Fruit fly (Drosophila melanogaster) whole organism, embryonic: ENCODE data around the gene clumsy.

ENCODE experiments used
- CG1233 ChIP-seq: fragments of 200-800 bp; sonication (Bioruptor generic); optimal IDR thresholded peaks from 4 replicates; lab custom pipeline; 2018; ENCODE audit warnings: missing biosample characterization, mild to moderate bottlenecking, missing genetic modification characterization
- CG14710 ChIP-seq: fragments of 200-800 bp; sonication (Bioruptor generic); optimal IDR thresholded peaks from 3 replicates; lab custom pipeline; 2019; ENCODE audit warnings: missing biosample characterization, mild to moderate bottlenecking, missing genetic modification characterization, moderate library complexity
- CG15269 ChIP-seq: fragments of 200-800 bp; sonication (Bioruptor generic); optimal IDR thresholded peaks from 2 replicates; lab custom pipeline; 2018; ENCODE audit warnings: missing biosample characterization, mild to moderate bottlenecking, missing genetic modification characterization, moderate library complexity
- CG15479 ChIP-seq: fragments of 200-800 bp; sonication (Bioruptor generic); optimal IDR thresholded peaks from 3 replicates; lab custom pipeline; 2019; ENCODE audit warnings: missing biosample characterization, mild to moderate bottlenecking, missing genetic modification characterization, moderate library complexity
- CG15514 ChIP-seq: fragments of 200-800 bp; sonication (Bioruptor generic); optimal IDR thresholded peaks from 3 replicates; lab custom pipeline; 2017; ENCODE audit warnings: missing biosample characterization, missing genetic modification characterization, mild to moderate bottlenecking, moderate library complexity, missing genetic modification reagents
- CG16815 ChIP-seq: fragments of 200-800 bp; sonication (Bioruptor generic); optimal IDR thresholded peaks from 3 replicates; lab custom pipeline; 2017; ENCODE audit warnings: missing biosample characterization, mild to moderate bottlenecking, missing genetic modification characterization
- CG17186 ChIP-seq: fragments of 200-800 bp; sonication (Bioruptor generic); optimal IDR thresholded peaks from 3 replicates; lab custom pipeline; 2017; ENCODE audit warnings: missing biosample characterization, missing genetic modification reagents, missing genetic modification characterization
- CG17359 ChIP-seq: fragments of 200-800 bp; sonication (Bioruptor generic); optimal IDR thresholded peaks from 3 replicates; lab custom pipeline; 2018; ENCODE audit warnings: missing biosample characterization, mild to moderate bottlenecking, missing genetic modification characterization, moderate library complexity
- CG17829 ChIP-seq: fragments of 200-800 bp; optimal IDR thresholded peaks from 2 replicates; lab custom pipeline; 2019; ENCODE audit warnings: missing biosample characterization, mild to moderate bottlenecking, missing genetic modification characterization, moderate library complexity
- CG1832 ChIP-seq: fragments of 200-800 bp; sonication (Bioruptor generic); optimal IDR thresholded peaks from 2 replicates; lab custom pipeline; 2017; ENCODE audit warnings: missing biosample characterization, mild to moderate bottlenecking, missing genetic modification characterization, inconsistent platforms
- CG2875 ChIP-seq: fragments of 200-800 bp; sonication (Bioruptor generic); optimal IDR thresholded peaks from 2 replicates; lab custom pipeline; 2017; ENCODE audit warnings: missing biosample characterization, mild to moderate bottlenecking, missing genetic modification characterization, missing genetic modification reagents
- CG30020 ChIP-seq: fragments of 200-800 bp; optimal IDR thresholded peaks from 2 replicates; lab custom pipeline; 2019; ENCODE audit warnings: missing biosample characterization, mild to moderate bottlenecking, missing genetic modification characterization, moderate library complexity
- CG3065 ChIP-seq: fragments of 200-800 bp; sonication (Bioruptor generic); optimal IDR thresholded peaks from 2 replicates; lab custom pipeline; 2016; ENCODE audit warnings: missing biosample characterization, missing genetic modification characterization
- CG31388 ChIP-seq: fragments of 200-800 bp; sonication (Bioruptor generic); optimal IDR thresholded peaks from 2 replicates; lab custom pipeline; 2016; ENCODE audit warnings: missing biosample characterization, missing genetic modification characterization
- CG7556 ChIP-seq: fragments of 200-800 bp; sonication (Bioruptor generic); optimal IDR thresholded peaks from 2 replicates; lab custom pipeline; 2017; ENCODE audit warnings: missing biosample characterization, mild to moderate bottlenecking, missing genetic modification characterization
- CG8281 ChIP-seq: fragments of 200-800 bp; sonication (Bioruptor generic); optimal IDR thresholded peaks from 2 replicates; lab custom pipeline; 2018; ENCODE audit warnings: missing biosample characterization, mild to moderate bottlenecking, missing genetic modification characterization, moderate library complexity
- CG9215 ChIP-seq: fragments of 200-800 bp; sonication (Bioruptor generic); IDR thresholded peaks from 2 replicates; pipeline ENCODE4 v1.3.6; 2022; ENCODE audit warnings: missing biosample characterization, missing genetic modification characterization
- D ChIP-seq, 2 experiments: fragments of 200-800 bp in 1 of 2; fragments of >200 bp in 1 of 2; sonication (Bioruptor generic) in 1 of 2; optimal IDR thresholded peaks; 2 replicates in 1 of 2; 3 replicates in 1 of 2; lab custom pipeline; 2017; ENCODE audit warnings: mild to moderate bottlenecking in 1 of 2, missing biosample characterization in 1 of 2, missing genetic modification characterization in 1 of 2, missing genetic modification reagents in 1 of 2
- Dbx ChIP-seq: fragments of 200-800 bp; sonication (Bioruptor generic); IDR thresholded peaks from 3 replicates; pipeline ENCODE4 v1.3.6; 2022; ENCODE audit warnings: missing biosample characterization, missing genetic modification characterization
- Dll ChIP-seq: fragments of 200-800 bp; sonication (Bioruptor generic); IDR thresholded peaks from 4 replicates; pipeline ENCODE4 v1.3.6; 2022; ENCODE audit warnings: missing biosample characterization, missing genetic modification characterization; ENCODE audit not compliant: partially characterized antibody
- Doc2 ChIP-seq: fragments of 200-800 bp; sonication (Bioruptor generic); IDR thresholded peaks from 2 replicates; pipeline ENCODE4 v1.3.6; 2022; ENCODE audit warnings: missing biosample characterization, missing genetic modification characterization
- Fer1 ChIP-seq: fragments of 200-800 bp; sonication (Bioruptor generic); optimal IDR thresholded peaks from 2 replicates; lab custom pipeline; 2017; ENCODE audit warnings: missing biosample characterization, mild to moderate bottlenecking, missing genetic modification characterization
- GATAe ChIP-seq: fragments of 200-800 bp; sonication (Bioruptor generic); conservative IDR thresholded peaks from 2 replicates; pipeline ENCODE4 v1.3.6; 2022; ENCODE audit warnings: missing biosample characterization, missing genetic modification characterization
- Hey ChIP-seq: fragments of 200-800 bp; sonication (Bioruptor generic); optimal IDR thresholded peaks from 3 replicates; lab custom pipeline; 2018; ENCODE audit warnings: missing biosample characterization, mild to moderate bottlenecking, missing genetic modification characterization
- HmgD ChIP-seq: fragments of 200-800 bp; sonication (Bioruptor generic); optimal IDR thresholded peaks from 3 replicates; lab custom pipeline; 2016; ENCODE audit warnings: missing biosample characterization, missing genetic modification characterization
- Hmr ChIP-seq: fragments of 200-800 bp; sonication (Bioruptor generic); optimal IDR thresholded peaks from 3 replicates; lab custom pipeline; 2017; ENCODE audit warnings: mild to moderate bottlenecking, missing biosample characterization, missing genetic modification reagents, missing genetic modification characterization
- MTF-1 ChIP-seq: fragments of 200-800 bp; sonication (Bioruptor generic); optimal IDR thresholded peaks from 2 replicates; lab custom pipeline; 2018; ENCODE audit warnings: missing biosample characterization, mild to moderate bottlenecking, missing genetic modification characterization, borderline replicate concordance
- Trl ChIP-seq, 3 experiments: fragments of >200 bp in 2 of 3; fragments of 200-800 bp in 1 of 3; sonication (Bioruptor generic) in 1 of 3; optimal IDR thresholded peaks; 2 replicates in 1 of 3; 3 replicates in 2 of 3; lab custom pipeline; 2016 to 2017; ENCODE audit warnings: missing biosample characterization in 1 of 3, missing genetic modification characterization in 1 of 3
- ase ChIP-seq: fragments of 200-800 bp; sonication (Bioruptor generic); IDR thresholded peaks from 3 replicates; pipeline ENCODE4 v1.3.6; 2022; ENCODE audit warnings: missing biosample characterization, missing genetic modification characterization
- ash1 ChIP-seq: fragments of 200-800 bp; sonication (Bioruptor generic); optimal IDR thresholded peaks from 2 replicates; lab custom pipeline; 2018; ENCODE audit warnings: missing biosample characterization, mild to moderate bottlenecking, missing genetic modification characterization
- bcd ChIP-seq: fragments of 200-800 bp; sonication (Bioruptor generic); optimal IDR thresholded peaks from 2 replicates; lab custom pipeline; 2017; ENCODE audit warnings: missing biosample characterization, mild to moderate bottlenecking, missing genetic modification characterization
- btn ChIP-seq: fragments of 200-800 bp; sonication (Bioruptor generic); optimal IDR thresholded peaks from 2 replicates; lab custom pipeline; 2016; ENCODE audit warnings: missing biosample characterization, missing genetic modification characterization
- da ChIP-seq: fragments of 200-800 bp; sonication (Bioruptor generic); optimal IDR thresholded peaks from 2 replicates; lab custom pipeline; 2016; ENCODE audit warnings: missing biosample characterization, missing genetic modification characterization
- gcm ChIP-seq: fragments of 200-800 bp; sonication (Bioruptor generic); optimal IDR thresholded peaks from 2 replicates; lab custom pipeline; 2019; ENCODE audit warnings: missing biosample characterization, mild to moderate bottlenecking, missing genetic modification characterization, moderate library complexity
- gro ChIP-seq: fragments of 200-800 bp; sonication (Bioruptor generic); optimal IDR thresholded peaks from 2 replicates; lab custom pipeline; 2016; ENCODE audit warnings: missing biosample characterization, missing genetic modification characterization
- her ChIP-seq: fragments of 200-800 bp; sonication (Bioruptor generic); optimal IDR thresholded peaks from 2 replicates; lab custom pipeline; 2016; ENCODE audit warnings: missing biosample characterization, missing genetic modification characterization
- insv ChIP-seq, 2 experiments: fragments of 200-800 bp; sonication (Bioruptor generic); optimal IDR thresholded peaks; 3 replicates each; lab custom pipeline; 2016 to 2018; ENCODE audit warnings: missing biosample characterization in 2 of 2, missing genetic modification characterization in 2 of 2
- lola ChIP-seq, 3 experiments: fragments of >200 bp in 2 of 3; fragments of 200-800 bp in 1 of 3; sonication (Bioruptor generic) in 1 of 3; optimal IDR thresholded peaks; 2 replicates each; lab custom pipeline; 2017 to 2019; ENCODE audit warnings: missing biosample characterization in 3 of 3, missing genetic modification characterization in 3 of 3, mild to moderate bottlenecking in 1 of 3, moderate library complexity in 1 of 3
- mam ChIP-seq: fragments of 200-800 bp; sonication (Bioruptor generic); optimal IDR thresholded peaks from 3 replicates; lab custom pipeline; 2016; ENCODE audit warnings: missing biosample characterization, missing genetic modification characterization
- oc ChIP-seq: fragments of 200-800 bp; sonication (Bioruptor generic); optimal IDR thresholded peaks from 2 replicates; lab custom pipeline; 2018; ENCODE audit warnings: missing biosample characterization, mild to moderate bottlenecking, missing genetic modification characterization, moderate library complexity
- pita ChIP-seq: fragments of 200-800 bp; sonication (Bioruptor generic); optimal IDR thresholded peaks from 2 replicates; lab custom pipeline; 2017; ENCODE audit warnings: missing biosample characterization, mild to moderate bottlenecking, missing genetic modification characterization
- sim ChIP-seq: fragments of 200-800 bp; sonication (Bioruptor generic); IDR thresholded peaks from 2 replicates; pipeline ENCODE4 v1.3.6; 2022; ENCODE audit warnings: missing biosample characterization, missing genetic modification characterization
- stwl ChIP-seq: fragments of 200-800 bp; sonication (Bioruptor generic); optimal IDR thresholded peaks from 3 replicates; lab custom pipeline; 2018; ENCODE audit warnings: missing biosample characterization, mild to moderate bottlenecking, missing genetic modification characterization, moderate library complexity
- sug ChIP-seq: fragments of 200-800 bp; optimal IDR thresholded peaks from 2 replicates; lab custom pipeline; 2019; ENCODE audit warnings: missing biosample characterization, mild to moderate bottlenecking, missing genetic modification characterization, moderate library complexity
- tap ChIP-seq: fragments of 200-800 bp; optimal IDR thresholded peaks from 3 replicates; lab custom pipeline; 2019; ENCODE audit warnings: missing biosample characterization, mild to moderate bottlenecking, missing genetic modification characterization, moderate library complexity
- vnd ChIP-seq: fragments of 200-800 bp; sonication (Bioruptor generic); IDR thresholded peaks from 3 replicates; pipeline ENCODE4 v1.3.6; 2022; ENCODE audit warnings: missing biosample characterization, missing genetic modification characterization; ENCODE audit not compliant: partially characterized antibody
- wdn ChIP-seq: fragments of 200-800 bp; sonication (Bioruptor generic); IDR thresholded peaks from 2 replicates; pipeline ENCODE4 v1.3.6; 2022; ENCODE audit warnings: missing biosample characterization, missing genetic modification characterization
- z ChIP-seq: fragments of 200-800 bp; sonication (Bioruptor generic); IDR thresholded peaks from 3 replicates; pipeline ENCODE4 v1.3.6; 2022; ENCODE audit warnings: missing biosample characterization, missing genetic modification characterization
- zfh2 ChIP-seq: fragments of 200-800 bp; sonication (Bioruptor generic); optimal IDR thresholded peaks from 2 replicates; lab custom pipeline; 2016; ENCODE audit warnings: missing biosample characterization, missing genetic modification characterization

The clumsy gene

DNA sequence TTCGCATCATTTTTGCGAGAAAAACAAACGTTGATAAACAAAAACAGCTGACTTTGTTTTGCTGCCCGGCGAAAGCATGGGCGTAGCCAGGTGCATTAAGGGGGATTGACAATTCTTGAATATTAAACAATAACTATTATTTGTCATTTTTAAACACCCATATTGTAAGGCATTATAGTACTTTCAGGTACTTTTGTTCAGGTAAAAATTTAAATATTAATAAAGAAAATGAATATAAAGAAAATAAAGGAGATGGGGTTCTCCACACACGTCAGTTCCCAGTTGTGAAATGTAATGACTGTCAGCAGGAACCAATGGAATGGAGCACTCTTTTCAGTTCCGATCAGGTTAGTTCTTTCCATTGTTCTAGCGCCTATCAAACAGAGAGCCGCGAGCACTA lies 47.7 kb upstream of the clumsy start, which contains the start of the genes Coq3 and Pld3 (continued):
- TF ChIP-seq wdn (peak; percentile 50), zfh2 (peak; percentile 83), CG31388 (GFP tag; lab: Kevin White, UChicago) (peak; percentile 47), insv (GFP tag; optimal IDR thresholded peaks at IDR 0.05; lab: Kevin White, UChicago) (peak in 1 of 2 experiments; percentile 28), Dll (GFP tag; lab: Robert Waterston, UW) (no peak), mam (peak; percentile 83), pita (GFP tag; lab: Kevin White, UChicago) (no peak), oc (no peak), da (GFP tag; lab: Kevin White, UChicago) (peak; percentile 8), MTF-1 (GFP tag; lab: Kevin White, UChicago) (peak; percentile 32), btn (no peak), CG1233 (peak; percentile 78), bcd (GFP tag; lab: Kevin White, UChicago) (peak; percentile 80), stwl (tag; lab: Kevin White, UChicago) (peak; percentile 26), Hey (tag; lab: Kevin White, UChicago) (no peak), gcm (GFP tag; lab: Kevin White, UChicago) (peak; percentile 67), CG8281 (peak; percentile 37), Trl (optimal IDR thresholded peaks at IDR 0.05; lab: Kevin White, UChicago) (no peak), Trl (GFP tag; optimal IDR thresholded peaks at IDR 0.05; lab: Kevin White, UChicago) (peak; percentile 72), CG1832 (GFP tag; lab: Kevin White, UChicago) (no peak), Hmr (peak; percentile 89), sug (tag; lab: Kevin White, UChicago) (peak; percentile 80), CG15514 (GFP tag; lab: Kevin White, UChicago) (peak; percentile 97), HmgD (GFP tag; lab: Kevin White, UChicago) (no peak), CG2875 (GFP tag; lab: Kevin White, UChicago) (peak; percentile 71), CG16815 (GFP tag; lab: Kevin White, UChicago) (peak; percentile 73), CG17186 (GFP tag; lab: Kevin White, UChicago) (peak; percentile 18), CG15479 (GFP tag; lab: Kevin White, UChicago) (peak; percentile 15), Fer1 (GFP tag; lab: Kevin White, UChicago) (peak; percentile 90), CG15269 (peak; percentile 84), CG14710 (tag; lab: Kevin White, UChicago) (peak; percentile 77), ash1 (GFP tag; lab: Kevin White, UChicago) (peak; percentile 37), D (optimal IDR thresholded peaks at IDR 0.05; lab: Kevin White, UChicago) (no peak), D (GFP tag; optimal IDR thresholded peaks at IDR 0.05; lab: Kevin White, UChicago) (peak; percentile 69), lola (GFP tag; optimal IDR thresholded peaks at IDR 0.05; lab: Kevin White, UChicago) (peak in 1 of 3 experiments; percentile 69), vnd (no peak), CG17829 (tag; lab: Kevin White, UChicago) (peak; percentile 88), sim (no peak), z (no peak), gro (peak; percentile 75), ase (GFP tag; lab: Robert Waterston, UW) (peak; percentile 76; the same call in 2 of the 3 replicates), CG17359 (tag; lab: Kevin White, UChicago) (peak; percentile 89), tap (tag; lab: Kevin White, UChicago) (peak; percentile 72), CG9215 (GFP tag; lab: Robert Waterston, UW) (peak; percentile 72), CG30020 (tag; lab: Kevin White, UChicago) (peak; percentile 90), CG7556 (GFP tag; lab: Kevin White, UChicago) (peak; percentile 81), Dbx (GFP tag; lab: Robert Waterston, UW) (peak; percentile 85), CG3065 (peak; percentile 52), Doc2 (no peak), GATAe (no peak), her (GFP tag; lab: Kevin White, UChicago) (peak; percentile 67)
